2 worm cellular contexts compared by ENCODE assay signal in genomic region chrX:11093985-11094593, ce11.
TF ChIP-seq lines count a peak whose summit lies in the region.

No protein-coding gene starts in this region.

TF ChIP-seq in whole organism, L1 larva, 84 proteins besides CTCF, POLR2A, EP300 and RAD21 (continued from another document):
- peak; percentile 96 to 97 for TF ChIP-seq ztf-11 (tag; optimal IDR thresholded peaks at IDR 0.05; lab: Kevin White, UChicago)
- TF ChIP-seq dsc-1 (tag; optimal IDR thresholded peaks at IDR 0.05; lab: Kevin White, UChicago), result peak; percentile 100
- peak; percentile 100 for TF ChIP-seq rnt-1 (tag; optimal IDR thresholded peaks at IDR 0.05; lab: Kevin White, UChicago)
- peak; percentile 57 for TF ChIP-seq ama-1 (optimal IDR thresholded peaks at IDR 0.05; lab: Kevin White, UChicago)
- TF ChIP-seq mef-2 (tag; optimal IDR thresholded peaks at IDR 0.05; lab: Kevin White, UChicago), result peak; percentile 95
- TF ChIP-seq lin-14 (GFP tag; optimal IDR thresholded peaks at IDR 0.05; lab: Kevin White, UChicago), result peak; percentile 99
- TF ChIP-seq unc-98 (GFP tag; IDR thresholded peaks at IDR 0.05; lab: Robert Waterston, UW), result peak; percentile 97
- peak; percentile 97 for TF ChIP-seq pax-3 (tag; optimal IDR thresholded peaks at IDR 0.05; lab: Kevin White, UChicago)
- TF ChIP-seq C04F5.9 (tag; optimal IDR thresholded peaks at IDR 0.05; lab: Kevin White, UChicago), result peak; percentile 96
- peak; percentile 69 for TF ChIP-seq nhr-28 (tag; optimal IDR thresholded peaks at IDR 0.05; lab: Kevin White, UChicago)
- TF ChIP-seq snu-23 (GFP tag; optimal IDR thresholded peaks at IDR 0.05; lab: Kevin White, UChicago), result peak; percentile 100
- peak; percentile 96 for TF ChIP-seq aly-2 (tag; optimal IDR thresholded peaks at IDR 0.05; lab: Kevin White, UChicago)
- peak; percentile 100 for TF ChIP-seq fkh-10 (GFP tag; optimal IDR thresholded peaks at IDR 0.05; lab: Kevin White, UChicago)
- TF ChIP-seq vab-15 (tag; optimal IDR thresholded peaks at IDR 0.05; lab: Kevin White, UChicago), result peak; percentile 84
- TF ChIP-seq isw-1 (GFP tag; IDR thresholded peaks at IDR 0.05; lab: Robert Waterston, UW), result peak; percentile 95
- TF ChIP-seq egl-13 (tag; optimal IDR thresholded peaks at IDR 0.05; lab: Kevin White, UChicago), result peak; percentile 99
- peak; percentile 96 to 97 for TF ChIP-seq lsy-2 (tag; optimal IDR thresholded peaks at IDR 0.05; lab: Kevin White, UChicago)
- peak; percentile 99 for TF ChIP-seq nhr-85 (tag; lab: Kevin White, UChicago)
- no peak for TF ChIP-seq alr-1 (tag; optimal IDR thresholded peaks at IDR 0.05; lab: Kevin White, UChicago; ENCODE audit: borderline replicate concordance)
- peak; percentile 98 for TF ChIP-seq ets-5 (GFP tag; IDR thresholded peaks at IDR 0.05; lab: Robert Waterston, UW)
- peak; percentile 94 for TF ChIP-seq pqm-1 (tag; optimal IDR thresholded peaks at IDR 0.05; lab: Kevin White, UChicago)
- TF ChIP-seq unc-30 (tag; optimal IDR thresholded peaks at IDR 0.05; lab: Kevin White, UChicago), result peak; percentile 100
- peak; percentile 95 for TF ChIP-seq lir-3 (tag; optimal IDR thresholded peaks at IDR 0.05; lab: Kevin White, UChicago; ENCODE audit: poor library complexity)
- peak; percentile 99 for TF ChIP-seq nhr-84 (tag; optimal IDR thresholded peaks at IDR 0.05; lab: Kevin White, UChicago)
- peak; percentile 99 for TF ChIP-seq nhr-19 (GFP tag; conservative IDR thresholded peaks at IDR 0.05; lab: Robert Waterston, UW)

TF ChIP-seq in whole organism, young adult, 124 proteins besides CTCF, POLR2A, EP300 and RAD21 (continued from another document):
- TF ChIP-seq mes-4 (tag; optimal IDR thresholded peaks at IDR 0.05; lab: Kevin White, UChicago) (no peak), die-1 (tag; optimal IDR thresholded peaks at IDR 0.05; lab: Kevin White, UChicago) (peak; percentile 74), Y53G8AR.9 (GFP tag; conservative IDR thresholded peaks at IDR 0.05; lab: Robert Waterston, UW) (peak; percentile 100), egrh-3 (GFP tag; IDR thresholded peaks at IDR 0.05; lab: Robert Waterston, UW) (no peak; the same call in none of the 2 replicates), efl-1 (GFP tag; optimal IDR thresholded peaks at IDR 0.05; lab: Kevin White, UChicago) (no peak), lsy-27 (tag; optimal IDR thresholded peaks at IDR 0.05; lab: Kevin White, UChicago; ENCODE audit: borderline replicate concordance, insufficient read depth) (no peak), dpl-1 (GFP tag; optimal IDR thresholded peaks at IDR 0.05; lab: Kevin White, UChicago) (no peak), ceh-79 (tag; optimal IDR thresholded peaks at IDR 0.05; lab: Kevin White, UChicago) (peak; percentile 89), mel-28 (tag; optimal IDR thresholded peaks at IDR 0.05; lab: Kevin White, UChicago; ENCODE audit: borderline replicate concordance) (peak; percentile 51), rpc-1 (optimal IDR thresholded peaks at IDR 0.05; lab: Kevin White, UChicago) (peak; percentile 37), rpc-1 (tag; optimal IDR thresholded peaks at IDR 0.05; lab: Kevin White, UChicago) (no peak), dpff-1 (tag; optimal IDR thresholded peaks at IDR 0.05; lab: Kevin White, UChicago) (peak; percentile 97), ama-1 (optimal IDR thresholded peaks at IDR 0.05; lab: Kevin White, UChicago) (no peak), ama-1 (GFP tag; optimal IDR thresholded peaks at IDR 0.05; lab: Kevin White, UChicago) (peak in 1 of 2 experiments; percentile 93), F23B12.7 (tag; optimal IDR thresholded peaks at IDR 0.05; lab: Kevin White, UChicago; ENCODE audit: insufficient read depth) (peak; percentile 98), K12H6.12 (tag; optimal IDR thresholded peaks at IDR 0.05; lab: Kevin White, UChicago) (peak; percentile 99), B0019.2 (GFP tag; conservative IDR thresholded peaks at IDR 0.05; lab: Robert Waterston, UW) (no peak), let-607 (tag; optimal IDR thresholded peaks at IDR 0.05; lab: Kevin White, UChicago) (peak; percentile 61 to 96), Y56A3A.18 (GFP tag; IDR thresholded peaks at IDR 0.05; lab: Robert Waterston, UW) (peak; percentile 100), ceh-100 (GFP tag; IDR thresholded peaks at IDR 0.05; lab: Robert Waterston, UW) (peak; percentile 79), F55B11.4 (tag; optimal IDR thresholded peaks at IDR 0.05; lab: Kevin White, UChicago; ENCODE audit: borderline replicate concordance, insufficient read depth) (no peak), xnd-1 (tag; optimal IDR thresholded peaks at IDR 0.05; lab: Kevin White, UChicago) (no peak), Y95B8A.8 (GFP tag; IDR thresholded peaks at IDR 0.05; lab: Robert Waterston, UW) (0 out of 2 replicates have a peak, but pooled peaks have one; percentile 50), hmg-1.2 (GFP tag; IDR thresholded peaks at IDR 0.05; lab: Robert Waterston, UW) (peak; percentile 92), F22D6.2 (tag; optimal IDR thresholded peaks at IDR 0.05; lab: Kevin White, UChicago) (peak; percentile 97), ztf-6 (GFP tag; IDR thresholded peaks at IDR 0.05; lab: Robert Waterston, UW) (peak; percentile 92), madf-6 (GFP tag; IDR thresholded peaks at IDR 0.05; lab: Robert Waterston, UW) (no peak)
